Fruit fly (Drosophila melanogaster): Measurements from ENCODE around the gene VhaM9.7-a.

DNA sequence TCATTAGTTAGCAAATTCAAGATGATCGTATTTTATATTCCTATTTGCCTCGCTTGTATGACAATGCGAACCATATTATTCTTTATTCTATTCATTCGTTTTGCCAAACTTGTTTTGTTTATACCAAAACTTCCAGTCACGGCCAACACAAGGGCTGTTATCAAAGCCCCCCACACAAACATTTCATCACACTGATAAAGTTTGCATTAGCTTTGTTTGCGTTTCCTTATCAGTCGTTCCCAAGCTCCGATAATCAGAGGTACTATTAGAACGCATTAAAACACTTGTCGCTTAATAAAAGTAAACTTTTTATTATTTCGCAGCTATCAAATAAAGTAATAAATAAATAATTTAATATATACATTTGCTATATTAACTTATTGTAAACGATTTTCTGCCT, 31.2 kb downstream of the VhaM9.7-a start:
- TF ChIP-seq Sin3A (optimal IDR thresholded peaks at IDR 0.05) (no peak), insv (optimal IDR thresholded peaks at IDR 0.05) (no peak), Myc (optimal IDR thresholded peaks at IDR 0.05) (no peak), h (optimal IDR thresholded peaks at IDR 0.05) (no peak)

Data from Kc167 (cell line).